Worm (Caenorhabditis elegans) whole organism, late embryonic: Measurements from ENCODE around the gene Y41G9A.6.

ENCODE experiments used
- ama-1 ChIP-seq: fragments of 150-350 bp; optimal IDR thresholded peaks from 2 replicates; lab custom pipeline; 2014
- ceh-24 ChIP-seq: sonication (generic microtip); optimal IDR thresholded peaks from 2 replicates; lab custom pipeline; 2016; ENCODE audit warnings: mild to moderate bottlenecking, missing genetic modification characterization, missing compliant biosample characterization
- ceh-9 ChIP-seq: sonication (generic microtip); optimal IDR thresholded peaks from 2 replicates; lab custom pipeline; 2016; ENCODE audit warnings: mild to moderate bottlenecking, missing genetic modification characterization, inconsistent platforms, missing compliant biosample characterization
- dmd-4 ChIP-seq: sonication (generic microtip); optimal IDR thresholded peaks from 2 replicates; lab custom pipeline; 2016; ENCODE audit warnings: borderline replicate concordance, missing genetic modification characterization, missing compliant biosample characterization
- fkh-10 ChIP-seq: fragments of 150-350 bp; optimal IDR thresholded peaks from 2 replicates; lab custom pipeline; 2014; ENCODE audit warnings: missing biosample characterization, missing genetic modification reagents, missing genetic modification characterization
- hlh-30 ChIP-seq: sonication (generic microtip); optimal IDR thresholded peaks from 2 replicates; lab custom pipeline; 2017; ENCODE audit warnings: antibody characterized with exemption, missing genetic modification characterization, missing compliant biosample characterization; ENCODE audit not compliant: insufficient read depth
- nfya-1 ChIP-seq: sonication (generic microtip); optimal IDR thresholded peaks from 2 replicates; lab custom pipeline; 2017; ENCODE audit warnings: missing genetic modification characterization, mild to moderate bottlenecking, missing compliant biosample characterization, antibody characterized with exemption, moderate library complexity
- nhr-11 ChIP-seq: fragments of 150-350 bp; optimal IDR thresholded peaks from 2 replicates; lab custom pipeline; 2014; ENCODE audit warnings: missing biosample characterization, missing genetic modification characterization
- unc-3 ChIP-seq, 2 experiments: fragments of 200-800 bp in 1 of 2; sonication (Bioruptor generic) in 1 of 2; sonication (generic microtip) in 1 of 2; conservative IDR thresholded peaks in 1 of 2; optimal IDR thresholded peaks in 1 of 2; 2 replicates each; pipeline versions ENCODE4 v1.3.6 to Lab custom; 2016 to 2022; ENCODE audit warnings: missing compliant biosample characterization in 2 of 2, missing genetic modification characterization in 2 of 2, missing genetic modification reagents in 1 of 2

ce11 chrX:3033492-3033891, 29.9 kb upstream of the Y41G9A.6 start:
- TF ChIP-seq nfya-1 (no peak), fkh-10 (GFP tag; lab: Kevin White, UChicago) (no peak), hlh-30 (no peak), ama-1 (lab: Kevin White, UChicago) (no peak), dmd-4 (tag; lab: Kevin White, UChicago) (no peak), ceh-24 (tag; lab: Kevin White, UChicago) (no peak), nhr-11 (tag; lab: Kevin White, UChicago) (no peak), unc-3 (GFP tag; conservative IDR thresholded peaks at IDR 0.05; lab: Robert Waterston, UW) (no peak), unc-3 (tag; optimal IDR thresholded peaks at IDR 0.05; lab: Kevin White, UChicago) (no peak), ceh-9 (tag; lab: Kevin White, UChicago) (no peak)
